Worm (Caenorhabditis elegans): ENCODE data around the gene ZK593.2.

DNA sequence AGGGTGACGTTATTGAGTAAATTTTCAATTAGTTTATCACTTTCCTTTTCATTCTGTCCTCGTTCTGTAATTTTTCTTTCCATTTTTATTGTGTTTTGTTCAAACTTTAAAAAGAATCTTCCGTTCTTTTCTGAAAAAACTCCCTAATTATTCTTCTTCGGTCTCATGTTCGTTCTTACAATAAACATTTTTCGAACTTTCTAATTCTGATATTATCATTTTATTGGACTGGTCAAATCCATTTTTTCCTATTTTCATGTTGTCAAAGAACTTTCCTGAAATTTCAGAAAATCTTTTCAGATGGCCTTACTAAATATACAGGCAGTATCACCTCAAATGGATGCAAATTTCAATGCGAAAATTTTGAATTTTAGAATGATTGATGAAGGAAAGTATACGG, 49.1 kb upstream of the ZK593.2 start, which contains the start of gene nish-1:
- no peak for TF ChIP-seq unc-39 (tag; optimal IDR thresholded peaks at IDR 0.05)
- no peak for TF ChIP-seq R02D3.7 (tag; optimal IDR thresholded peaks at IDR 0.05)
- TF ChIP-seq fkh-10 (GFP tag; optimal IDR thresholded peaks at IDR 0.05) = no peak
- TF ChIP-seq unc-62 (GFP tag; optimal IDR thresholded peaks at IDR 0.05) = no peak
- no peak for TF ChIP-seq ama-1 (optimal IDR thresholded peaks at IDR 0.05)
- no peak for TF ChIP-seq snpc-4 (tag; optimal IDR thresholded peaks at IDR 0.05)
- no peak for TF ChIP-seq nhr-237 (tag; optimal IDR thresholded peaks at IDR 0.05)
- no peak for TF ChIP-seq elt-3 (tag; optimal IDR thresholded peaks at IDR 0.05)
- no peak for TF ChIP-seq ceh-82 (tag; optimal IDR thresholded peaks at IDR 0.05)
- no peak for TF ChIP-seq mdl-1 (tag; optimal IDR thresholded peaks at IDR 0.05)
- TF ChIP-seq zag-1 (tag; optimal IDR thresholded peaks at IDR 0.05) = no peak
- no peak for TF ChIP-seq nhr-43 (tag; optimal IDR thresholded peaks at IDR 0.05; ENCODE audit: poor library complexity, severe bottlenecking)

All from whole organism, L3 larva.